Fruit fly (Drosophila melanogaster) whole organism, prepupa: ENCODE results near the gene LSm7.

Source experiments
- CG11294 ChIP-seq: fragments of 200-800 bp; sonication (Bioruptor generic); IDR thresholded peaks from 2 replicates; pipeline ENCODE4 v1.3.6; 2022; ENCODE audit warnings: missing biosample characterization, missing genetic modification characterization
- CG11762 ChIP-seq: fragments of 200-800 bp; sonication (Bioruptor generic); optimal IDR thresholded peaks from 3 replicates; lab custom pipeline; 2016; ENCODE audit warnings: missing biosample characterization, missing genetic modification characterization; ENCODE audit not compliant: insufficient read depth
- CG15336 ChIP-seq: fragments of 200-800 bp; sonication (Bioruptor generic); IDR thresholded peaks from 2 replicates; pipeline ENCODE4 v1.3.6; 2022; ENCODE audit warnings: missing biosample characterization, missing genetic modification characterization
- CG1621 ChIP-seq: fragments of 200-800 bp; sonication (Bioruptor generic); optimal IDR thresholded peaks from 3 replicates; lab custom pipeline; 2018; ENCODE audit warnings: missing biosample characterization, mild to moderate bottlenecking, missing genetic modification characterization
- CG3032 ChIP-seq: fragments of 200-800 bp; optimal IDR thresholded peaks from 2 replicates; lab custom pipeline; 2019; ENCODE audit warnings: missing biosample characterization, mild to moderate bottlenecking, missing genetic modification characterization, moderate library complexity
- CG31627 ChIP-seq: fragments of 200-800 bp; sonication (Bioruptor generic); optimal IDR thresholded peaks from 3 replicates; lab custom pipeline; 2016; ENCODE audit warnings: missing biosample characterization, missing genetic modification characterization
- CG4318 ChIP-seq: fragments of 200-800 bp; sonication (Bioruptor generic); optimal IDR thresholded peaks from 3 replicates; lab custom pipeline; 2017; ENCODE audit warnings: missing biosample characterization, mild to moderate bottlenecking, missing genetic modification characterization
- CG6163 ChIP-seq: fragments of 200-800 bp; sonication (Bioruptor generic); IDR thresholded peaks from 3 replicates; pipeline ENCODE4 v1.3.6; 2022; ENCODE audit warnings: missing biosample characterization, missing genetic modification characterization
- CG6276 ChIP-seq: fragments of 200-800 bp; sonication (Bioruptor generic); optimal IDR thresholded peaks from 2 replicates; lab custom pipeline; 2017; ENCODE audit warnings: missing biosample characterization, mild to moderate bottlenecking, missing genetic modification characterization
- CG6808 ChIP-seq: fragments of 200-800 bp; sonication (Bioruptor generic); optimal IDR thresholded peaks from 3 replicates; lab custom pipeline; 2017; ENCODE audit warnings: missing biosample characterization, missing genetic modification characterization, mild to moderate bottlenecking, moderate library complexity, missing genetic modification reagents
- CG7368 ChIP-seq: fragments of 200-800 bp; sonication (Bioruptor generic); optimal IDR thresholded peaks from 3 replicates; lab custom pipeline; 2016; ENCODE audit warnings: missing biosample characterization, missing genetic modification characterization
- CG8119 ChIP-seq: fragments of 200-800 bp; sonication (Bioruptor generic); IDR thresholded peaks from 3 replicates; pipeline ENCODE4 v1.3.6; 2022; ENCODE audit warnings: missing biosample characterization, missing genetic modification characterization
- CG8632 ChIP-seq: fragments of 200-800 bp; sonication (Bioruptor generic); optimal IDR thresholded peaks from 3 replicates; lab custom pipeline; 2016; ENCODE audit warnings: missing biosample characterization, missing genetic modification characterization
- CG9139 ChIP-seq: fragments of 200-800 bp; sonication (Bioruptor generic); optimal IDR thresholded peaks from 3 replicates; lab custom pipeline; 2017; ENCODE audit warnings: missing biosample characterization, mild to moderate bottlenecking, missing genetic modification characterization
- Eip78C ChIP-seq: fragments of 200-800 bp; sonication (Bioruptor generic); peaks from one replicate; lab custom pipeline; 2016; ENCODE audit warnings: missing biosample characterization, missing genetic modification characterization
- Eip93F ChIP-seq: fragments of 200-800 bp; sonication (Bioruptor generic); optimal IDR thresholded peaks from 2 replicates; lab custom pipeline; 2016; ENCODE audit warnings: missing biosample characterization, mild to moderate bottlenecking, missing genetic modification characterization
- Ets21C ChIP-seq: fragments of 200-800 bp; sonication (Bioruptor generic); optimal IDR thresholded peaks from 3 replicates; lab custom pipeline; 2016; ENCODE audit warnings: missing biosample characterization, missing genetic modification characterization
- Gug ChIP-seq: fragments of 200-800 bp; sonication (Bioruptor generic); IDR thresholded peaks from 2 replicates; pipeline ENCODE4 v1.3.6; 2022; ENCODE audit warnings: missing biosample characterization, missing genetic modification characterization
- Hr38 ChIP-seq: sonication (Bioruptor generic); optimal IDR thresholded peaks from 2 replicates; lab custom pipeline; 2016; ENCODE audit warnings: missing biosample characterization, missing genetic modification characterization
- Hr39 ChIP-seq: fragments of 200-800 bp; sonication (Bioruptor generic); optimal IDR thresholded peaks from 2 replicates; lab custom pipeline; 2016; ENCODE audit warnings: missing biosample characterization, missing genetic modification characterization
- Hr4 ChIP-seq: fragments of 200-800 bp; sonication (Bioruptor generic); optimal IDR thresholded peaks from 3 replicates; lab custom pipeline; 2016; ENCODE audit warnings: missing biosample characterization, missing genetic modification characterization
- Lpt ChIP-seq: fragments of 200-800 bp; sonication (Bioruptor generic); optimal IDR thresholded peaks from 3 replicates; lab custom pipeline; 2016; ENCODE audit warnings: missing biosample characterization, missing genetic modification characterization
- Met ChIP-seq: fragments of 200-800 bp; sonication (Bioruptor generic); optimal IDR thresholded peaks from 3 replicates; lab custom pipeline; 2016; ENCODE audit warnings: missing biosample characterization, missing genetic modification characterization
- Smox ChIP-seq: fragments of 200-800 bp; sonication (Bioruptor generic); optimal IDR thresholded peaks from 3 replicates; lab custom pipeline; 2016; ENCODE audit warnings: missing biosample characterization, missing genetic modification characterization
- Sox15 ChIP-seq: fragments of 200-800 bp; sonication (Bioruptor generic); optimal IDR thresholded peaks from 3 replicates; lab custom pipeline; 2016; ENCODE audit warnings: missing biosample characterization, missing genetic modification characterization
- achi ChIP-seq: fragments of 200-800 bp; sonication (Bioruptor generic); optimal IDR thresholded peaks from 3 replicates; lab custom pipeline; 2016; ENCODE audit warnings: missing biosample characterization, missing genetic modification characterization
- eg ChIP-seq: fragments of 200-800 bp; sonication (Bioruptor generic); IDR thresholded peaks from 3 replicates; pipeline ENCODE4 v1.3.6; 2022; ENCODE audit warnings: missing biosample characterization, missing genetic modification characterization
- esn ChIP-seq: fragments of 200-800 bp; sonication (Bioruptor generic); optimal IDR thresholded peaks from 2 replicates; lab custom pipeline; 2016; ENCODE audit warnings: missing biosample characterization, mild to moderate bottlenecking, missing genetic modification characterization, moderate library complexity
- fd85E ChIP-seq: fragments of 200-800 bp; sonication (Bioruptor generic); optimal IDR thresholded peaks from 3 replicates; lab custom pipeline; 2016; ENCODE audit warnings: missing biosample characterization, missing genetic modification characterization
- fkh ChIP-seq: fragments of 200-800 bp; sonication (Bioruptor generic); optimal IDR thresholded peaks from 3 replicates; lab custom pipeline; 2017; ENCODE audit warnings: missing biosample characterization, mild to moderate bottlenecking, missing genetic modification characterization, moderate library complexity
- net ChIP-seq: fragments of 200-800 bp; sonication (Bioruptor generic); optimal IDR thresholded peaks from 3 replicates; lab custom pipeline; 2016; ENCODE audit warnings: missing biosample characterization, missing genetic modification characterization
- pdm3 ChIP-seq: fragments of 200-800 bp; sonication (Bioruptor generic); optimal IDR thresholded peaks from 3 replicates; lab custom pipeline; 2016; ENCODE audit warnings: missing biosample characterization, missing genetic modification characterization
- spab ChIP-seq: fragments of 200-800 bp; sonication (Bioruptor generic); optimal IDR thresholded peaks from 2 replicates; lab custom pipeline; 2017; ENCODE audit warnings: missing biosample characterization, mild to moderate bottlenecking, missing genetic modification characterization, missing genetic modification reagents

Gene LSm7

dm6 chr2L:16760504-16761417 lies 17.9 kb upstream of the LSm7 start, which contains the start of gene ppk17:
Gene ppk17, minus strand, starts transcription at chr2L:16760554.
- no peak for TF ChIP-seq CG3032 (tag; lab: Kevin White, UChicago)
- peak; percentile 58 for TF ChIP-seq CG15336 (GFP tag; lab: Robert Waterston, UW)
- TF ChIP-seq Hr39 (GFP tag; lab: Kevin White, UChicago): no peak
- peak; percentile 55 for TF ChIP-seq CG8119
- no peak for TF ChIP-seq Smox (GFP tag; lab: Kevin White, UChicago)
- peak; percentile 48; the same call in 1 of the 3 replicates for TF ChIP-seq CG6163 (GFP tag; lab: Robert Waterston, UW)
- TF ChIP-seq Hr4 (GFP tag; lab: Kevin White, UChicago): no peak
- no peak for TF ChIP-seq CG6808 (GFP tag; lab: Kevin White, UChicago)
- no peak for TF ChIP-seq CG11294 (GFP tag; lab: Robert Waterston, UW)
- peak; percentile 75; the same call in 2 of the 3 replicates for TF ChIP-seq eg (GFP tag; lab: Robert Waterston, UW)
- no peak for TF ChIP-seq Lpt (GFP tag; lab: Kevin White, UChicago)
- TF ChIP-seq Gug (GFP tag; lab: Robert Waterston, UW): 0 out of 2 replicates have a peak, but pooled peaks have one; percentile 19
- TF ChIP-seq CG6276 (GFP tag; lab: Kevin White, UChicago): peak; percentile 56

dm6 chr2L:16754074-16754473 lies 11.2 kb upstream of the LSm7 start, which contains the start of gene yellow-b:
Gene yellow-b, plus strand, starts transcription at chr2L:16754336.
- TF ChIP-seq pdm3 (GFP tag; lab: Kevin White, UChicago) (no peak), CG6163 (GFP tag; lab: Robert Waterston, UW) (no peak), CG9139 (GFP tag; lab: Kevin White, UChicago) (no peak), Met (no peak), Hr38 (no peak), Eip78C (no peak), CG15336 (GFP tag; lab: Robert Waterston, UW) (peak; percentile 28; the same call in 1 of the 2 replicates)

- no peak for TF ChIP-seq Ets21C (GFP tag; lab: Kevin White, UChicago)
These were observed 9.4 kb upstream of the LSm7 start for dm6 chr2L:16752340-16752739.

dm6 chr2L:16747145-16747544 lies 4.2 kb upstream of the LSm7 start:
- TF ChIP-seq CG8632 (GFP tag; lab: Kevin White, UChicago) (no peak), fkh (GFP tag; lab: Kevin White, UChicago) (no peak), Gug (GFP tag; lab: Robert Waterston, UW) (no peak), Hr4 (GFP tag; lab: Kevin White, UChicago) (no peak), CG7368 (GFP tag; lab: Kevin White, UChicago) (no peak), Eip93F (no peak), eg (GFP tag; lab: Robert Waterston, UW) (no peak), CG1621 (tag; lab: Kevin White, UChicago) (no peak), esn (GFP tag; lab: Kevin White, UChicago) (no peak), CG11762 (GFP tag; lab: Kevin White, UChicago) (no peak), CG31627 (GFP tag; lab: Kevin White, UChicago) (no peak), CG6163 (GFP tag; lab: Robert Waterston, UW) (no peak), CG4318 (no peak)

dm6 chr2L:16738206-16738900 lies 4.5 kb downstream of the LSm7 start, which contains the start of the genes glu and ChLD3:
Gene glu, minus strand, starts transcription at chr2L:16738388.
Gene ChLD3, plus strand, starts transcription at chr2L:16738850.
- TF ChIP-seq fd85E (GFP tag; lab: Kevin White, UChicago) (no peak), spab (no peak), Sox15 (GFP tag; lab: Kevin White, UChicago) (no peak), Hr39 (GFP tag; lab: Kevin White, UChicago) (no peak), net (GFP tag; lab: Kevin White, UChicago) (no peak), CG31627 (GFP tag; lab: Kevin White, UChicago) (no peak), achi (GFP tag; lab: Kevin White, UChicago) (no peak), Ets21C (GFP tag; lab: Kevin White, UChicago) (no peak)
